Worm (Caenorhabditis elegans) whole organism, late embryonic: ENCODE measurements around the gene clec-117.

Source experiments
- F13H6.1 ChIP-seq: sonication (generic microtip); optimal IDR thresholded peaks from 2 replicates; lab custom pipeline; 2016; ENCODE audit warnings: missing genetic modification characterization, missing compliant biosample characterization
- ama-1 ChIP-seq: fragments of 150-350 bp; optimal IDR thresholded peaks from 2 replicates; lab custom pipeline; 2014
- ceh-19 ChIP-seq: fragments of 200-800 bp; sonication (Bioruptor generic); optimal IDR thresholded peaks from 2 replicates; lab custom pipeline; 2018; ENCODE audit warnings: mild to moderate bottlenecking, missing genetic modification characterization, missing compliant biosample characterization
- ceh-22 ChIP-seq: sonication (generic microtip); optimal IDR thresholded peaks from 2 replicates; lab custom pipeline; 2017; ENCODE audit warnings: missing biosample characterization, missing genetic modification characterization
- che-1 ChIP-seq: sonication (generic microtip); optimal IDR thresholded peaks from 2 replicates; lab custom pipeline; 2016; ENCODE audit warnings: mild to moderate bottlenecking, missing genetic modification characterization, missing compliant biosample characterization
- hlh-30 ChIP-seq: sonication (generic microtip); optimal IDR thresholded peaks from 2 replicates; lab custom pipeline; 2017; ENCODE audit warnings: antibody characterized with exemption, missing genetic modification characterization, missing compliant biosample characterization; ENCODE audit not compliant: insufficient read depth
- pha-4 ChIP-seq: fragments of 150-350 bp; optimal IDR thresholded peaks from 2 replicates; lab custom pipeline; 2018; ENCODE audit warnings: missing biosample characterization, missing genetic modification reagents, missing genetic modification characterization
- ttx-3 ChIP-seq: sonication (generic microtip); optimal IDR thresholded peaks from 2 replicates; lab custom pipeline; 2016; ENCODE audit warnings: missing genetic modification reagents, missing genetic modification characterization, missing compliant biosample characterization

DNA sequence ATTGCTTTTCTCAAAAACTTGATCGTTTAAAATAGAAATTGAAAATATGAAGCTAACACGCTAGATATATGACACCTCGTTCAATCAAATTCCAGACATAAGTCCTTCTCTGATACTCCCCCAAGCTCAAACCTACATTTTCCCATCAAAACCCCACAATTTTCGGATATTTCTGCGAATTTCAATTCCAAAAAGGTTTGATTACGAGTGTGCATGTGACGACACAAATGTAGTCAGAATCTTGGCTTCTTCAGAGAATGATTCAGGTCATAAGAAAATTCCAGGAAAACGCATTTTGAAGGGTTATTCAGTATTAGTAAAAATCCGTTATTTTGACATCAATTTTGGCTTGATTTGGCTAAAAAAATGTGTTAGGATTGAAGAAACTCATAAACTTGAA is 38.0 kb upstream of the clec-117 start:
- no peak for TF ChIP-seq ceh-22 (tag; lab: Kevin White, UChicago)
- TF ChIP-seq F13H6.1 = no peak
- TF ChIP-seq che-1 (tag; lab: Kevin White, UChicago) = no peak
- no peak for TF ChIP-seq hlh-30 (tag; lab: Kevin White, UChicago)
- TF ChIP-seq pha-4 (tag; lab: Kevin White, UChicago) = no peak
- no peak for TF ChIP-seq ttx-3 (tag; lab: Kevin White, UChicago)
- TF ChIP-seq ama-1 (lab: Kevin White, UChicago) = no peak
- no peak for TF ChIP-seq ceh-19 (GFP tag; lab: Kevin White, UChicago)
